Worm (Caenorhabditis elegans) whole organism, L2 larva: ENCODE results near the gene srx-86.

Experiments
- C34F6.9 ChIP-seq: fragments of 150-350 bp; optimal IDR thresholded peaks from 2 replicates; lab custom pipeline; 2014; ENCODE audit warnings: missing biosample characterization, missing genetic modification characterization
- F13H6.1 ChIP-seq: sonication (generic microtip); optimal IDR thresholded peaks from 2 replicates; lab custom pipeline; 2016; ENCODE audit warnings: missing genetic modification characterization, missing compliant biosample characterization
- R02D3.7 ChIP-seq: fragments of 150-350 bp; optimal IDR thresholded peaks from 2 replicates; lab custom pipeline; 2014; ENCODE audit warnings: missing biosample characterization, missing genetic modification characterization
- ZK546.5 ChIP-seq: sonication (generic microtip); optimal IDR thresholded peaks from 2 replicates; lab custom pipeline; 2017; ENCODE audit warnings: missing biosample characterization, missing genetic modification characterization
- alr-1 ChIP-seq: fragments of 150-350 bp; optimal IDR thresholded peaks from 2 replicates; lab custom pipeline; 2014; ENCODE audit warnings: missing biosample characterization, missing genetic modification characterization
- aly-2 ChIP-seq: fragments of 150-350 bp; optimal IDR thresholded peaks from 2 replicates; lab custom pipeline; 2014; ENCODE audit warnings: missing biosample characterization, missing genetic modification characterization
- ama-1 ChIP-seq: fragments of 150-350 bp; optimal IDR thresholded peaks from 2 replicates; lab custom pipeline; 2018; ENCODE audit warnings: inconsistent platforms
- ceh-82 ChIP-seq: fragments of 150-350 bp; optimal IDR thresholded peaks from 2 replicates; lab custom pipeline; 2014; ENCODE audit warnings: missing biosample characterization, missing genetic modification characterization
- dmd-4 ChIP-seq: sonication (generic microtip); optimal IDR thresholded peaks from 2 replicates; lab custom pipeline; 2017; ENCODE audit warnings: missing biosample characterization, missing genetic modification characterization
- elt-3 ChIP-seq: sonication (generic microtip); optimal IDR thresholded peaks from 2 replicates; lab custom pipeline; 2017; ENCODE audit warnings: missing biosample characterization, missing genetic modification characterization
- fos-1 ChIP-seq: fragments of 150-350 bp; optimal IDR thresholded peaks from 2 replicates; lab custom pipeline; 2014; ENCODE audit warnings: missing biosample characterization, missing genetic modification characterization
- lin-11 ChIP-seq: fragments of 150-350 bp; sonication (generic microtip); optimal IDR thresholded peaks from 2 replicates; lab custom pipeline; 2014; ENCODE audit warnings: missing biosample characterization, missing genetic modification characterization, inconsistent platforms, mixed read lengths
- lin-39 ChIP-seq: fragments of 150-350 bp; optimal IDR thresholded peaks from 2 replicates; lab custom pipeline; 2014; ENCODE audit warnings: missing biosample characterization, missing genetic modification reagents, missing genetic modification characterization
- mab-5 ChIP-seq: fragments of 150-350 bp; optimal IDR thresholded peaks from 2 replicates; lab custom pipeline; 2014; ENCODE audit warnings: missing biosample characterization, missing genetic modification characterization
- mbf-1 ChIP-seq: sonication (generic microtip); optimal IDR thresholded peaks from 2 replicates; lab custom pipeline; 2017; ENCODE audit warnings: missing biosample characterization, missing genetic modification characterization
- mdl-1 ChIP-seq, 2 experiments: fragments of 150-350 bp in 1 of 2; sonication (generic microtip) in 1 of 2; optimal IDR thresholded peaks; 2 replicates each; lab custom pipeline; 2017; ENCODE audit warnings: missing biosample characterization in 2 of 2, missing genetic modification characterization in 2 of 2
- nhr-10 ChIP-seq: sonication (generic microtip); optimal IDR thresholded peaks from 2 replicates; lab custom pipeline; 2017; ENCODE audit warnings: missing biosample characterization, missing genetic modification characterization
- nhr-11 ChIP-seq: fragments of 150-350 bp; optimal IDR thresholded peaks from 2 replicates; lab custom pipeline; 2014; ENCODE audit warnings: missing biosample characterization, missing genetic modification characterization
- nhr-12 ChIP-seq: fragments of 150-350 bp; optimal IDR thresholded peaks from 2 replicates; lab custom pipeline; 2014; ENCODE audit warnings: missing biosample characterization, missing genetic modification characterization
- nhr-129 ChIP-seq: fragments of 150-350 bp; optimal IDR thresholded peaks from 2 replicates; lab custom pipeline; 2014; ENCODE audit warnings: missing biosample characterization, missing genetic modification characterization
- nhr-23 ChIP-seq: fragments of 150-350 bp; optimal IDR thresholded peaks from 2 replicates; lab custom pipeline; 2014; ENCODE audit warnings: missing biosample characterization, missing genetic modification reagents, missing genetic modification characterization
- nhr-237 ChIP-seq: fragments of 150-350 bp; optimal IDR thresholded peaks from 2 replicates; lab custom pipeline; 2014; ENCODE audit warnings: missing biosample characterization, missing genetic modification characterization
- nhr-77 ChIP-seq: fragments of 150-350 bp; optimal IDR thresholded peaks from 2 replicates; lab custom pipeline; 2014; ENCODE audit warnings: missing biosample characterization, missing genetic modification characterization
- sem-4 ChIP-seq: fragments of 150-350 bp; optimal IDR thresholded peaks from 2 replicates; lab custom pipeline; 2014; ENCODE audit warnings: missing biosample characterization, missing genetic modification reagents, missing genetic modification characterization
- skn-1 ChIP-seq: sonication (generic microtip); optimal IDR thresholded peaks from 2 replicates; lab custom pipeline; 2017; ENCODE audit warnings: missing biosample characterization, missing genetic modification characterization
- sma-3 ChIP-seq: sonication (generic microtip); optimal IDR thresholded peaks from 2 replicates; lab custom pipeline; 2016; ENCODE audit warnings: missing genetic modification reagents, missing genetic modification characterization, missing compliant biosample characterization
- sma-9 ChIP-seq, 2 experiments: fragments of 150-350 bp in 1 of 2; sonication (generic microtip) in 1 of 2; optimal IDR thresholded peaks; 2 replicates each; lab custom pipeline; 2014 to 2016; ENCODE audit warnings: missing genetic modification characterization in 2 of 2, mild to moderate bottlenecking in 1 of 2, missing biosample characterization in 1 of 2, missing compliant biosample characterization in 1 of 2, missing genetic modification reagents in 1 of 2, moderate library complexity in 1 of 2
- snpc-4 ChIP-seq: fragments of 150-350 bp; optimal IDR thresholded peaks from 2 replicates; lab custom pipeline; 2014; ENCODE audit warnings: missing biosample characterization, missing genetic modification characterization
- unc-39 ChIP-seq: fragments of 150-350 bp; optimal IDR thresholded peaks from 2 replicates; lab custom pipeline; 2014; ENCODE audit warnings: missing biosample characterization, missing genetic modification characterization
- unc-55 ChIP-seq: fragments of 150-350 bp; sonication (generic microtip); optimal IDR thresholded peaks from 3 replicates; lab custom pipeline; 2014; ENCODE audit warnings: missing biosample characterization, missing genetic modification reagents, missing genetic modification characterization
- unc-62 ChIP-seq: fragments of 150-350 bp; optimal IDR thresholded peaks from 2 replicates; lab custom pipeline; 2014; ENCODE audit warnings: missing biosample characterization, missing genetic modification reagents, missing genetic modification characterization
- zag-1 ChIP-seq: fragments of 150-350 bp; optimal IDR thresholded peaks from 2 replicates; lab custom pipeline; 2014; ENCODE audit warnings: missing biosample characterization, missing genetic modification characterization
- ztf-1 ChIP-seq: fragments of 200-800 bp; sonication (Bioruptor generic); conservative IDR thresholded peaks from 2 replicates; pipeline ENCODE4 v1.3.6; 2022; ENCODE audit warnings: missing genetic modification characterization, missing compliant biosample characterization
- ztf-11 ChIP-seq: sonication (generic microtip); optimal IDR thresholded peaks from 2 replicates; lab custom pipeline; 2017; ENCODE audit warnings: missing biosample characterization, missing genetic modification characterization
- ztf-4 ChIP-seq: fragments of 150-350 bp; optimal IDR thresholded peaks from 2 replicates; lab custom pipeline; 2014; ENCODE audit warnings: missing biosample characterization, missing genetic modification characterization

The srx-86 gene

ce11 chrV:11593427-11593826, 30.7 kb downstream of the srx-86 start, which contains the start of gene srx-80:
Gene srx-80, plus strand, starts transcription at chrV:11593727.
- TF ChIP-seq nhr-237 (tag; lab: Kevin White, UChicago) = no peak
- no peak for TF ChIP-seq C34F6.9 (tag; lab: Kevin White, UChicago)
- no peak for TF ChIP-seq R02D3.7 (tag; lab: Kevin White, UChicago)
- TF ChIP-seq nhr-12 (tag; lab: Kevin White, UChicago) = no peak
- no peak for TF ChIP-seq ztf-11
- TF ChIP-seq sma-3 (GFP tag; lab: Kevin White, UChicago) = no peak
- no peak for TF ChIP-seq mab-5
- no peak for TF ChIP-seq unc-39 (tag; lab: Kevin White, UChicago)
- no peak for TF ChIP-seq nhr-77 (tag; lab: Kevin White, UChicago)
- TF ChIP-seq snpc-4 (tag; lab: Kevin White, UChicago) = no peak
- TF ChIP-seq zag-1 (tag; lab: Kevin White, UChicago) = no peak
- no peak for TF ChIP-seq elt-3 (tag; lab: Kevin White, UChicago)
- no peak for TF ChIP-seq unc-55 (GFP tag; lab: Kevin White, UChicago)
- no peak for TF ChIP-seq lin-39 (tag; lab: Kevin White, UChicago)
- no peak for TF ChIP-seq ztf-4 (tag; lab: Kevin White, UChicago)
- TF ChIP-seq ZK546.5 (tag; lab: Kevin White, UChicago) = no peak
- no peak for TF ChIP-seq alr-1
- no peak for TF ChIP-seq fos-1 (tag; lab: Kevin White, UChicago)

DNA sequence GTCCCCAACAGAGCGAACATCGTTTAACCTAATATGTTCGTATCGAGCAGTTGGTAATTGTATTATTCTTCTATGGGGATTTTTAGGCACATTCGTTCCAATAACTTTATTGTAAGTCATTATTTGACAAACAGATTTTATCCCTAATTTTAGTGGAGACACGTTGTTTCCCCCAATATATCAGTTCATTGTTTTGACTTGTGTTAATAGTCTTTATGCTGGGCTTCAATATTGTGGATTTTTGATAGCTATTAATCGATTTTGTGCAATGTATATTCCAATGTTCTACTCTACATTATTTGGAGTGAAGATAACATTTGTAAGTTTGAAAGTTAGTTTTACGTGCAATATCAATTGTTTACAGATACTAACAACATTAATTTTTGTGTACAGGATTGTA, 31.1 kb downstream of the srx-86 start:
- TF ChIP-seq unc-39 (tag; lab: Kevin White, UChicago) (no peak), F13H6.1 (tag; lab: Kevin White, UChicago) (no peak), nhr-129 (no peak), ztf-4 (tag; lab: Kevin White, UChicago) (no peak)
- TF ChIP-seq, all 48 proteins: peak for 0

- no peak for TF ChIP-seq nhr-237 (tag; lab: Kevin White, UChicago)
- no peak for TF ChIP-seq mdl-1 (tag; optimal IDR thresholded peaks at IDR 0.05; lab: Kevin White, UChicago)
- TF ChIP-seq unc-55 (GFP tag; lab: Kevin White, UChicago) = no peak
- no peak for TF ChIP-seq unc-39 (tag; lab: Kevin White, UChicago)
- no peak for TF ChIP-seq mab-5
- TF ChIP-seq nhr-12 (tag; lab: Kevin White, UChicago) = no peak
- TF ChIP-seq lin-39 (tag; lab: Kevin White, UChicago) = no peak
- no peak for TF ChIP-seq ama-1 (lab: Kevin White, UChicago)
- TF ChIP-seq ztf-1 (GFP tag; lab: Robert Waterston, UW) = no peak
- TF ChIP-seq R02D3.7 (tag; lab: Kevin White, UChicago) = no peak
Observed at ce11 chrV:11598807-11599206, 36.1 kb downstream of the srx-86 start, which contains the start of gene srx-84. Gene srx-84, plus strand, starts transcription at chrV:11599107.

DNA sequence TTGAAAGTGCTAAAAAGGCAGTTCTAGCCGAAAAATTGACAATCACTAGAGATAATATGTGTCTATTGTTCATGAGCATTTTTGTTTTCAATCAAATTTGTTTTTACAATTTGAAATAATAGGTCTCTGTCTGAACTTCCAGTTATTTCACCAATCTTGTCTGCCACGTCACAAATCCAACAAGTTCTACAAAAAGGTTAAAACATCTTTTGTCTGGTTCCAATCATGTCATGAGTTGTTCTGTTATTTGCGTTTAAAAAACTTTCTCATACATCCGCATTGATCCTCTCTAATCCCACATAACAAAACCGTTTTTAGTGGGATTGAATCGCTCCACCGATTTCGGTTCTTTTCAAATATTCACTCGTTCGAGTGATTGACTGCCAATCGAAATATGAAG, 38.1 kb downstream of the srx-86 start, which contains the start of gene F35B12.9:
Gene F35B12.9 (plus strand): TSS at position 372 of the 400 bp plus-strand sequence.
- TF ChIP-seq nhr-10 (tag; lab: Kevin White, UChicago) (no peak), dmd-4 (no peak), mbf-1 (tag; lab: Kevin White, UChicago) (no peak), ztf-1 (GFP tag; lab: Robert Waterston, UW) (no peak), sem-4 (tag; lab: Kevin White, UChicago) (no peak), skn-1 (tag; lab: Kevin White, UChicago) (no peak), ama-1 (lab: Kevin White, UChicago) (no peak), nhr-77 (tag; lab: Kevin White, UChicago) (no peak)

ce11 chrV:11604484-11604883, 41.7 kb downstream of the srx-86 start, which contains the start of gene dhs-20:
Gene dhs-20, minus strand, starts transcription at chrV:11604563.
- TF ChIP-seq fos-1 (tag; lab: Kevin White, UChicago) = peak; percentile 51
- peak; percentile 47 for TF ChIP-seq sma-9 (GFP tag; optimal IDR thresholded peaks at IDR 0.05; lab: Kevin White, UChicago)
- TF ChIP-seq sma-9 (tag; optimal IDR thresholded peaks at IDR 0.05; lab: Kevin White, UChicago) = no peak
- TF ChIP-seq lin-11 (tag; lab: Kevin White, UChicago) = no peak
- no peak for TF ChIP-seq nhr-11

- TF ChIP-seq zag-1 (tag; lab: Kevin White, UChicago) (no peak), ceh-82 (no peak), lin-11 (tag; lab: Kevin White, UChicago) (no peak), nhr-23 (tag; lab: Kevin White, UChicago) (no peak), unc-62 (GFP tag; lab: Kevin White, UChicago) (no peak), aly-2 (tag; lab: Kevin White, UChicago) (no peak), unc-55 (GFP tag; lab: Kevin White, UChicago) (no peak), snpc-4 (tag; lab: Kevin White, UChicago) (no peak), nhr-129 (peak; percentile 11), F13H6.1 (tag; lab: Kevin White, UChicago) (peak; percentile 27)
Observed at ce11 chrV:11605227-11605626, 42.5 kb downstream of the srx-86 start.
